Worm (Caenorhabditis elegans): ENCODE results near the gene samt-1.

ce11 chrIV:2916043-2916442 lies 15.2 kb upstream of the samt-1 start:
- TF ChIP-seq ref-1 (GFP tag; conservative IDR thresholded peaks at IDR 0.05) (no peak), flt-1 (GFP tag; IDR thresholded peaks at IDR 0.05) (no peak), T22C8.4 (GFP tag; IDR thresholded peaks at IDR 0.05) (no peak), med-1 (GFP tag; optimal IDR thresholded peaks at IDR 0.05; ENCODE audit: insufficient read depth) (no peak), klf-2 (GFP tag; conservative IDR thresholded peaks at IDR 0.05) (no peak)

Measured in whole organism, midembryonic.